Worm (Caenorhabditis elegans) whole organism, dauer: ENCODE measurements around the gene unc-77.

Experiments
- unc-62 ChIP-seq: sonication (generic microtip); optimal IDR thresholded peaks from 2 replicates; lab custom pipeline; 2017; ENCODE audit warnings: missing biosample characterization, missing genetic modification reagents, missing genetic modification characterization

The unc-77 gene

ce11 chrIV:6185578-6185977, 1.9 kb upstream of the unc-77 start, which contains the start of gene asp-9:
Gene asp-9 (plus strand): TSS chrIV:6185889.
- TF ChIP-seq unc-62 (GFP tag; lab: Kevin White, UChicago), result no peak

ce11 chrIV:6177383-6177782, 6.3 kb downstream of the unc-77 start:
- TF ChIP-seq unc-62 (GFP tag; lab: Kevin White, UChicago), result no peak

- TF ChIP-seq unc-62 (GFP tag; lab: Kevin White, UChicago), result no peak
These were observed 10.7 kb downstream of the unc-77 start for ce11 chrIV:6172959-6173358.

- no peak for TF ChIP-seq unc-62 (GFP tag; lab: Kevin White, UChicago)
These were observed 17.9 kb downstream of the unc-77 start for ce11 chrIV:6165787-6166186.

- no peak for TF ChIP-seq unc-62 (GFP tag; lab: Kevin White, UChicago)
These were observed 24.0 kb downstream of the unc-77 start for ce11 chrIV:6159616-6160015.

ce11 chrIV:6156833-6157232, 26.8 kb downstream of the unc-77 start, which contains the start of gene C11D2.4:
Gene C11D2.4 (minus strand): TSS chrIV:6156960.
- no peak for TF ChIP-seq unc-62 (GFP tag; lab: Kevin White, UChicago)

ce11 chrIV:6155296-6155695, 28.4 kb downstream of the unc-77 start, which contains the start of gene C11D2.7:
Gene C11D2.7 (minus strand): TSS chrIV:6155396.
- TF ChIP-seq unc-62 (GFP tag; lab: Kevin White, UChicago), result no peak

- TF ChIP-seq unc-62 (GFP tag; lab: Kevin White, UChicago), result no peak
These were observed 32.1 kb downstream of the unc-77 start, which contains the start of gene C11D2.3 for ce11 chrIV:6151513-6151912. Gene C11D2.3 (plus strand): TSS chrIV:6151813.

ce11 chrIV:6149359-6149758, 34.3 kb downstream of the unc-77 start:
- TF ChIP-seq unc-62 (GFP tag; lab: Kevin White, UChicago), result no peak

- no peak for TF ChIP-seq unc-62 (GFP tag; lab: Kevin White, UChicago)
These were observed 37.7 kb downstream of the unc-77 start for ce11 chrIV:6145984-6146383.

ce11 chrIV:6140700-6141099, 43.0 kb downstream of the unc-77 start:
- no peak for TF ChIP-seq unc-62 (GFP tag; lab: Kevin White, UChicago)

- TF ChIP-seq unc-62 (GFP tag; lab: Kevin White, UChicago), result no peak
These were observed 48.1 kb downstream of the unc-77 start for ce11 chrIV:6135592-6135991.

ce11 chrIV:6134639-6135038, 49.0 kb downstream of the unc-77 start:
- TF ChIP-seq unc-62 (GFP tag; lab: Kevin White, UChicago), result no peak

ce11 chrIV:6130437-6130836, 53.2 kb downstream of the unc-77 start:
- no peak for TF ChIP-seq unc-62 (GFP tag; lab: Kevin White, UChicago)

ce11 chrIV:6127252-6127930, 56.3 kb downstream of the unc-77 start, which contains the start of gene M03D4.4:
Gene M03D4.4 (minus strand): TSS chrIV:6127302.
- no peak for TF ChIP-seq unc-62 (GFP tag; lab: Kevin White, UChicago)

ce11 chrIV:6117741-6118265, 65.9 kb downstream of the unc-77 start, which contains the start of gene zen-4:
Gene zen-4 (plus strand): TSS chrIV:6118215.
- no peak for TF ChIP-seq unc-62 (GFP tag; lab: Kevin White, UChicago)

- no peak for TF ChIP-seq unc-62 (GFP tag; lab: Kevin White, UChicago)
These were observed 71.4 kb downstream of the unc-77 start, which contains the start of gene M03D4.3 for ce11 chrIV:6112291-6112690. Gene M03D4.3 (minus strand): TSS chrIV:6112391.
